Worm (Caenorhabditis elegans) whole organism, L1 larva: ENCODE data around the gene str-220.

Experiments used
- F16B12.6 ChIP-seq: fragments of 150-350 bp; optimal IDR thresholded peaks from 2 replicates; lab custom pipeline; 2014; ENCODE audit warnings: missing biosample characterization, missing genetic modification characterization
- Y116A8C.19 ChIP-seq: sonication (generic microtip); optimal IDR thresholded peaks from 2 replicates; lab custom pipeline; 2016; ENCODE audit warnings: missing compliant biosample characterization, missing genetic modification characterization, borderline replicate concordance
- ceh-82 ChIP-seq, 3 experiments: fragments of 150-350 bp in 1 of 3; sonication (generic microtip) in 2 of 3; optimal IDR thresholded peaks; 2 replicates each; lab custom pipeline; 2014 to 2017; ENCODE audit warnings: missing biosample characterization in 3 of 3, missing genetic modification characterization in 3 of 3
- ces-1 ChIP-seq: fragments of 150-350 bp; optimal IDR thresholded peaks from 2 replicates; lab custom pipeline; 2014; ENCODE audit warnings: missing biosample characterization, missing genetic modification reagents, missing genetic modification characterization
- egl-13 ChIP-seq: sonication (generic microtip); optimal IDR thresholded peaks from 2 replicates; lab custom pipeline; 2016; ENCODE audit warnings: missing genotype, missing genetic modification reagents, missing genetic modification characterization, missing compliant biosample characterization
- fkh-8 ChIP-seq: sonication (generic microtip); optimal IDR thresholded peaks from 2 replicates; lab custom pipeline; 2016; ENCODE audit warnings: mild to moderate bottlenecking, missing genetic modification characterization, missing compliant biosample characterization
- hlh-17 ChIP-seq: fragments of 200-800 bp; sonication (Bioruptor generic); optimal IDR thresholded peaks from 2 replicates; lab custom pipeline; 2018; ENCODE audit warnings: missing genetic modification characterization, mild to moderate bottlenecking, missing compliant biosample characterization, moderate library complexity, borderline replicate concordance
- isw-1 ChIP-seq: fragments of 200-800 bp; sonication (Bioruptor generic); IDR thresholded peaks from 2 replicates; pipeline ENCODE4 v1.3.6; 2022; ENCODE audit warnings: missing genetic modification characterization, missing compliant biosample characterization
- lin-35 ChIP-seq, 2 experiments: fragments of 150-350 bp; optimal IDR thresholded peaks; 2 replicates each; lab custom pipeline; 2014; ENCODE audit warnings: missing biosample characterization in 2 of 2, missing genetic modification characterization in 2 of 2, missing genetic modification reagents in 2 of 2
- nhr-11 ChIP-seq: fragments of 150-350 bp; optimal IDR thresholded peaks from 2 replicates; lab custom pipeline; 2014; ENCODE audit warnings: missing biosample characterization, missing genetic modification characterization
- nhr-20 ChIP-seq: sonication (generic microtip); optimal IDR thresholded peaks from 2 replicates; lab custom pipeline; 2016; ENCODE audit warnings: mild to moderate bottlenecking, missing genetic modification characterization, missing compliant biosample characterization
- nhr-71 ChIP-seq: sonication (generic microtip); optimal IDR thresholded peaks from 2 replicates; lab custom pipeline; 2016; ENCODE audit warnings: mild to moderate bottlenecking, missing genetic modification characterization, moderate library complexity, missing compliant biosample characterization
- nhr-76 ChIP-seq: sonication (generic microtip); optimal IDR thresholded peaks from 2 replicates; lab custom pipeline; 2017; ENCODE audit warnings: missing biosample characterization, missing genetic modification characterization
- nhr-77 ChIP-seq: fragments of 150-350 bp; optimal IDR thresholded peaks from 2 replicates; lab custom pipeline; 2014; ENCODE audit warnings: missing biosample characterization, missing genetic modification characterization
- pqm-1 ChIP-seq: sonication (generic microtip); optimal IDR thresholded peaks from 3 replicates; lab custom pipeline; 2017; ENCODE audit warnings: missing biosample characterization, missing genetic modification characterization
- snu-23 ChIP-seq: sonication (generic microtip); optimal IDR thresholded peaks from 2 replicates; lab custom pipeline; 2016; ENCODE audit warnings: missing genetic modification characterization, missing compliant biosample characterization
- sox-4 ChIP-seq: sonication (generic microtip); optimal IDR thresholded peaks from 2 replicates; lab custom pipeline; 2016; ENCODE audit warnings: missing genetic modification characterization, missing compliant biosample characterization
- sptf-1 ChIP-seq: fragments of 150-350 bp; optimal IDR thresholded peaks from 2 replicates; lab custom pipeline; 2014; ENCODE audit warnings: missing biosample characterization, missing genetic modification characterization
- tbx-2 ChIP-seq: sonication (generic microtip); optimal IDR thresholded peaks from 2 replicates; lab custom pipeline; 2016; ENCODE audit warnings: missing genetic modification characterization, missing compliant biosample characterization
- tlp-1 ChIP-seq: fragments of 150-350 bp; optimal IDR thresholded peaks from 2 replicates; lab custom pipeline; 2014; ENCODE audit warnings: missing biosample characterization, missing genetic modification characterization
- unc-62 ChIP-seq: fragments of 150-350 bp; optimal IDR thresholded peaks from 2 replicates; lab custom pipeline; 2014; ENCODE audit warnings: missing biosample characterization, missing genetic modification reagents, missing genetic modification characterization
- ztf-4 ChIP-seq: fragments of 150-350 bp; optimal IDR thresholded peaks from 2 replicates; lab custom pipeline; 2014; ENCODE audit warnings: missing biosample characterization, missing genetic modification characterization

The str-220 gene

ce11 chrIV:7131780-7132179 is 39.3 kb downstream of the str-220 start, which contains the start of gene grsp-3 (continued):
- no peak for TF ChIP-seq F16B12.6 (tag; lab: Kevin White, UChicago)
- TF ChIP-seq tbx-2 (tag; lab: Kevin White, UChicago) = peak; percentile 18

ce11 chrIV:7121313-7122055 is 49.6 kb downstream of the str-220 start, which contains the start of the genes C34D4.10 and str-48:
C34D4.10 (minus strand) TSS chrIV:7121413.
str-48 (plus strand) TSS chrIV:7122005.
- no peak for TF ChIP-seq nhr-77 (tag; lab: Kevin White, UChicago)
- no peak for TF ChIP-seq nhr-20
- TF ChIP-seq ces-1 = no peak
- TF ChIP-seq nhr-71 (tag; lab: Kevin White, UChicago) = no peak
- no peak for TF ChIP-seq sptf-1 (tag; lab: Kevin White, UChicago)
- TF ChIP-seq ceh-82 (tag; optimal IDR thresholded peaks at IDR 0.05; lab: Kevin White, UChicago) = no peak
- TF ChIP-seq fkh-8 (tag; lab: Kevin White, UChicago) = no peak
- no peak for TF ChIP-seq snu-23 (GFP tag; lab: Kevin White, UChicago)
- TF ChIP-seq Y116A8C.19 (tag; lab: Kevin White, UChicago) = no peak
- TF ChIP-seq nhr-76 (tag; lab: Kevin White, UChicago) = no peak
- TF ChIP-seq sox-4 (tag; lab: Kevin White, UChicago) = no peak
- TF ChIP-seq tlp-1 (tag; lab: Kevin White, UChicago) = no peak
- TF ChIP-seq hlh-17 (GFP tag; lab: Kevin White, UChicago) = no peak
- no peak for TF ChIP-seq isw-1 (GFP tag; lab: Robert Waterston, UW)
- TF ChIP-seq lin-35 (GFP tag; optimal IDR thresholded peaks at IDR 0.05; lab: Kevin White, UChicago) = no peak
- no peak for TF ChIP-seq egl-13 (tag; lab: Kevin White, UChicago)
- TF ChIP-seq nhr-11 (tag; lab: Kevin White, UChicago) = no peak
- TF ChIP-seq ztf-4 = no peak
- no peak for TF ChIP-seq pqm-1
- TF ChIP-seq unc-62 (GFP tag; lab: Kevin White, UChicago) = no peak
